Worm (Caenorhabditis elegans): ENCODE measurements around the gene pqn-80.

pqn-80 gene

DNA sequence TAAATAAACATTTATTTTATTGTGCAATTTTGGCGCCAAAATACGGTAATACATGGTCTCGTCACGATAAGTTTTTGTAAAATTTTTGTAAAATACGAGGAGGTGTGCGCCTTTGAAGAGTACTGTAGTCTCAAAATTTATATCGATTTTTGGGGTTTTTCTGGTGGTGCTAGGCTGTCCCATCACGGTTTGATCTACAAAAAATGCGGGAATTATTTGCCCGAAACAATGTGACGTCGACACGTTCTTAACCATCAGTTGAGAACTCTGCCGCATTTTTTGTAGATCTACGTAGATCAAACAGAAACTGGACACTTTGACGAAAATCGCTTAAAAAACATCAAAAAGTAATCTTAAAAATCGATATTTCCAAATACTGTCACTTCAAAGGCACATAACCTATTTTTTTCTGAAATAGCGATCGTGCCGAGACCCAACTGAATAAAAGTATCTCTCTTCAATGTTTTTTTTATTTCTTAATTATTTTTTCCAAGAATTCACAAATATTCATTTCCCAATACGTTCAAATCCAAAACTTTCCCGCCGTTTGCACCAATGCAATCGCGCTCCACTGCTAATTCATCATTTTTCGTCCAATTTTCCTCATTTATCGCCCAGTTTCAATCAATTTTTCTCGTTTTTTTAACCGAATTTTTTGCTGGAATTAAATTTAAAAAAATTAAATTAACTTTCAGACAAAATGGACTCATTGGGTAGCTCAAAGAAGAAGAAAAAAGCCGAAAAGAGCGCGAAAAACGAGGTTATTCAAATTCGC is at the start of gene pqn-80 (continued):
- TF ChIP-seq ztf-22 (GFP tag; optimal IDR thresholded peaks at IDR 0.05) (no peak), hrde-1 (tag; optimal IDR thresholded peaks at IDR 0.05; ENCODE audit: borderline replicate concordance) (no peak), fkh-3 (tag; optimal IDR thresholded peaks at IDR 0.05) (no peak), madf-6 (GFP tag; IDR thresholded peaks at IDR 0.05) (peak; percentile 53), atf-7 (tag; optimal IDR thresholded peaks at IDR 0.05) (no peak), mes-4 (tag; optimal IDR thresholded peaks at IDR 0.05) (no peak), F22D6.2 (tag; optimal IDR thresholded peaks at IDR 0.05) (no peak), Y79H2A.3 (GFP tag; conservative IDR thresholded peaks at IDR 0.05) (no peak), ztf-26 (tag; optimal IDR thresholded peaks at IDR 0.05) (no peak), him-1 (tag; optimal IDR thresholded peaks at IDR 0.05) (no peak), mel-28 (tag; optimal IDR thresholded peaks at IDR 0.05; ENCODE audit: borderline replicate concordance) (no peak), dpl-1 (GFP tag; optimal IDR thresholded peaks at IDR 0.05) (peak; percentile 68), nfya-2 (GFP tag; IDR thresholded peaks at IDR 0.05) (no peak), F52B5.7 (tag; optimal IDR thresholded peaks at IDR 0.05) (no peak), tbx-9 (tag; optimal IDR thresholded peaks at IDR 0.05; ENCODE audit: borderline replicate concordance) (no peak), lin-40 (tag; optimal IDR thresholded peaks at IDR 0.05) (no peak), lir-1 (GFP tag; conservative IDR thresholded peaks at IDR 0.05) (no peak; the same call in 1 of the 2 replicates), lin-54 (GFP tag; optimal IDR thresholded peaks at IDR 0.05) (peak; percentile 74), snpc-4 (GFP tag; optimal IDR thresholded peaks at IDR 0.05) (no peak), snpc-4 (tag; optimal IDR thresholded peaks at IDR 0.05) (no peak), nhr-120 (GFP tag; IDR thresholded peaks at IDR 0.05) (no peak), egl-44 (GFP tag; IDR thresholded peaks at IDR 0.05) (no peak), Y56A3A.18 (GFP tag; IDR thresholded peaks at IDR 0.05) (no peak), hmg-20 (GFP tag; IDR thresholded peaks at IDR 0.05) (no peak), ztf-28 (GFP tag; IDR thresholded peaks at IDR 0.05) (no peak), ceh-40 (GFP tag; IDR thresholded peaks at IDR 0.05) (no peak), ceh-91 (GFP tag; IDR thresholded peaks at IDR 0.05) (no peak), ets-4 (GFP tag; optimal IDR thresholded peaks at IDR 0.05) (no peak), rec-8 (tag; optimal IDR thresholded peaks at IDR 0.05) (no peak), C06A6.2 (GFP tag; conservative IDR thresholded peaks at IDR 0.05) (no peak)

DNA sequence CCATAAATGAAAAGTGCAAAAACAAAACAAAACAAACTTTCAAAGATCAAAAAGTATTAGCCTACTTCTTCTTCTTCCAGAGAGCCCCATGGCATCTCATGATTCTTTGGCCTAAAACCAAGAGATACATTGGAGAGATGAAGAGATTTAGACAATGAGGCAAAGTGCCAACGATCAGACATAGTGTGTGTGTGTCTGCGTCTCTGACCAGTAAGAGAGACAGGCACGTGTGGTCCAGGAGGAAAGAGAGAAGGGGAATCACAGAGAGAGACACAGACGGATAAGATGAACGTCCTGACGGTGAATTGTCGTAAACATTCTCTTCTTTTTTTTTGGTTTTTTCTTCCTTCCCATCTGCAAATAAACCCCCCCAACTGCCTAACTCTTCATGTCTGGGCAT is 42.9 kb upstream of the pqn-80 start:
- TF ChIP-seq sptf-2 (GFP tag; optimal IDR thresholded peaks at IDR 0.05) (no peak), F49E8.2 (tag; optimal IDR thresholded peaks at IDR 0.05; ENCODE audit: insufficient read depth) (no peak), Y79H2A.3 (GFP tag; conservative IDR thresholded peaks at IDR 0.05) (no peak), mxl-1 (tag; optimal IDR thresholded peaks at IDR 0.05) (no peak), F55B11.4 (tag; optimal IDR thresholded peaks at IDR 0.05; ENCODE audit: borderline replicate concordance, insufficient read depth) (no peak), Y56A3A.18 (GFP tag; IDR thresholded peaks at IDR 0.05) (no peak), attf-3 (GFP tag; conservative IDR thresholded peaks at IDR 0.05) (no peak), T07F8.4 (tag; optimal IDR thresholded peaks at IDR 0.05) (no peak), ets-4 (GFP tag; optimal IDR thresholded peaks at IDR 0.05) (no peak), rcor-1 (GFP tag; IDR thresholded peaks at IDR 0.05) (peak; percentile 63), snpc-3.4 (tag; optimal IDR thresholded peaks at IDR 0.05) (no peak), nhr-27 (tag; optimal IDR thresholded peaks at IDR 0.05) (no peak), lin-26 (GFP tag; IDR thresholded peaks at IDR 0.05) (peak; percentile 61; the same call in 1 of the 2 replicates), Y53G8AR.9 (GFP tag; conservative IDR thresholded peaks at IDR 0.05) (peak; percentile 35; the same call in 1 of the 2 replicates), tbx-9 (tag; optimal IDR thresholded peaks at IDR 0.05; ENCODE audit: borderline replicate concordance) (no peak), F57A8.1 (GFP tag; optimal IDR thresholded peaks at IDR 0.05) (no peak), hlh-26 (GFP tag; conservative IDR thresholded peaks at IDR 0.05) (no peak), ztf-26 (tag; optimal IDR thresholded peaks at IDR 0.05) (peak; percentile 73), madf-6 (GFP tag; IDR thresholded peaks at IDR 0.05) (no peak), lsl-1 (GFP tag; optimal IDR thresholded peaks at IDR 0.05) (no peak), ceh-100 (GFP tag; IDR thresholded peaks at IDR 0.05) (no peak), mcd-1 (GFP tag; IDR thresholded peaks at IDR 0.05) (peak; percentile 74), rpc-1 (optimal IDR thresholded peaks at IDR 0.05) (no peak), rpc-1 (tag; optimal IDR thresholded peaks at IDR 0.05) (no peak)

Measured in whole organism, young adult.